Worm (Caenorhabditis elegans): Measurements from ENCODE around the gene gap-1.

The gap-1 gene

ce11 chrX:2164751-2165150 lies 27.6 kb upstream of the gap-1 start, which contains the start of gene F48B9.3:
Gene F48B9.3, plus strand, starts transcription at chrX:2165051.
- no peak for TF ChIP-seq elt-2 (tag; optimal IDR thresholded peaks at IDR 0.05)
- TF ChIP-seq nhr-90 (tag; optimal IDR thresholded peaks at IDR 0.05; ENCODE audit: poor library complexity), result no peak
- TF ChIP-seq ztf-4 (tag; optimal IDR thresholded peaks at IDR 0.05), result no peak
- no peak for TF ChIP-seq isw-1 (GFP tag; IDR thresholded peaks at IDR 0.05)
- no peak for TF ChIP-seq dsc-1 (tag; optimal IDR thresholded peaks at IDR 0.05)
- TF ChIP-seq pax-3 (tag; optimal IDR thresholded peaks at IDR 0.05), result no peak
- no peak for TF ChIP-seq lin-14 (GFP tag; optimal IDR thresholded peaks at IDR 0.05)
- TF ChIP-seq zip-4 (GFP tag; optimal IDR thresholded peaks at IDR 0.05), result no peak
- no peak for TF ChIP-seq aha-1 (tag; optimal IDR thresholded peaks at IDR 0.05)
- TF ChIP-seq lir-3 (tag; optimal IDR thresholded peaks at IDR 0.05; ENCODE audit: poor library complexity), result no peak
- TF ChIP-seq xbp-1 (tag; optimal IDR thresholded peaks at IDR 0.05), result no peak
- TF ChIP-seq lin-13 (GFP tag; optimal IDR thresholded peaks at IDR 0.05), result no peak
- no peak for TF ChIP-seq nhr-84 (tag; optimal IDR thresholded peaks at IDR 0.05)
- no peak for TF ChIP-seq ces-1 (GFP tag; optimal IDR thresholded peaks at IDR 0.05)
- no peak for TF ChIP-seq ets-5 (GFP tag; IDR thresholded peaks at IDR 0.05)

DNA sequence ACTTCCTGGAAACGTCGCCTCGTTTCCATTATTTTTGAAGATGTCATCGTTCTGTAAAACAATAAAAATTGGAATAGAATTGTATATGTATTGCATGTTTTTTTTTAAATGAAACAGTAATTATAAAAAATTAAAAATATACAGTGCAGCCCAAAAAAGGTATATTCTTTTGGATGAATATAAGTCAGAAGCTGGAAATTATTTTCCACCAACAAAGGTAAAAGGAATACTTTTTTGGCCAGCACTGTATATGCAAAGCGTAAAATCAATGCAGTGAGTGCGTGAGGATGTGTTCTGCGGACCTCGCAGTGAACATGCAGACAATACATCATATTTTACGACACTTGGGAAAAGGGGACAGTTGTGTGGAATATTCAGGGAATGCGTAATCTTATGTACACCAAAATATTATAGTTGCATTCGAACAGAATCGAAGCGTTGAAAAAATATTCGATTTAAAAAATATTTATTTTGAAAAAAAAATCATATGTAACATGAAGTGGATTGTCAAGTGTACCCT lies 15.9 kb upstream of the gap-1 start, which contains the start of gene F48B9.8:
Gene F48B9.8 (minus strand): TSS at position 51 of the 520 bp plus-strand sequence.
- TF ChIP-seq lin-35 (GFP tag; optimal IDR thresholded peaks at IDR 0.05), result peak in 1 of 2 experiments; percentile 48
- peak; percentile 36 for TF ChIP-seq nhr-71 (tag; optimal IDR thresholded peaks at IDR 0.05)
- no peak for TF ChIP-seq nhr-237 (tag; optimal IDR thresholded peaks at IDR 0.05)
- TF ChIP-seq ceh-8 (GFP tag; optimal IDR thresholded peaks at IDR 0.05), result no peak
- TF ChIP-seq C16A3.4 (tag; optimal IDR thresholded peaks at IDR 0.05), result peak; percentile 10
- no peak for TF ChIP-seq hlh-4 (tag; optimal IDR thresholded peaks at IDR 0.05)
- no peak for TF ChIP-seq sptf-1 (tag; optimal IDR thresholded peaks at IDR 0.05)
- peak; percentile 86 for TF ChIP-seq F16B12.6 (tag; optimal IDR thresholded peaks at IDR 0.05)
- peak; percentile 37 for TF ChIP-seq ceh-90 (tag; optimal IDR thresholded peaks at IDR 0.05)
- TF ChIP-seq swsn-7 (tag; optimal IDR thresholded peaks at IDR 0.05), result peak; percentile 43
- TF ChIP-seq tbx-2 (tag; optimal IDR thresholded peaks at IDR 0.05), result peak; percentile 34
- TF ChIP-seq ceh-82 (tag; optimal IDR thresholded peaks at IDR 0.05), result peak in 1 of 3 experiments; percentile 17
- TF ChIP-seq snu-23 (GFP tag; optimal IDR thresholded peaks at IDR 0.05), result peak; percentile 46
- TF ChIP-seq xbp-1 (tag; optimal IDR thresholded peaks at IDR 0.05), result peak; percentile 22
- peak in 2 of 3 experiments; percentile 4 to 28 for TF ChIP-seq dpl-1 (GFP tag; optimal IDR thresholded peaks at IDR 0.05)
- TF ChIP-seq blmp-1 (tag; optimal IDR thresholded peaks at IDR 0.05), result peak; percentile 40
- TF ChIP-seq lsy-2 (tag; optimal IDR thresholded peaks at IDR 0.05), result peak in 1 of 2 experiments; percentile 54
- TF ChIP-seq nhr-47 (tag; optimal IDR thresholded peaks at IDR 0.05), result peak; percentile 43
- no peak for TF ChIP-seq nhr-28 (tag; optimal IDR thresholded peaks at IDR 0.05)
- TF ChIP-seq nhr-19 (GFP tag; conservative IDR thresholded peaks at IDR 0.05), result peak; percentile 27; the same call in 1 of the 2 replicates
- TF ChIP-seq rnt-1 (tag; optimal IDR thresholded peaks at IDR 0.05), result peak; percentile 31
- peak; percentile 7 to 20 for TF ChIP-seq efl-1 (optimal IDR thresholded peaks at IDR 0.05)
- TF ChIP-seq efl-1 (GFP tag; optimal IDR thresholded peaks at IDR 0.05 in 1 of 2), result no peak

DNA sequence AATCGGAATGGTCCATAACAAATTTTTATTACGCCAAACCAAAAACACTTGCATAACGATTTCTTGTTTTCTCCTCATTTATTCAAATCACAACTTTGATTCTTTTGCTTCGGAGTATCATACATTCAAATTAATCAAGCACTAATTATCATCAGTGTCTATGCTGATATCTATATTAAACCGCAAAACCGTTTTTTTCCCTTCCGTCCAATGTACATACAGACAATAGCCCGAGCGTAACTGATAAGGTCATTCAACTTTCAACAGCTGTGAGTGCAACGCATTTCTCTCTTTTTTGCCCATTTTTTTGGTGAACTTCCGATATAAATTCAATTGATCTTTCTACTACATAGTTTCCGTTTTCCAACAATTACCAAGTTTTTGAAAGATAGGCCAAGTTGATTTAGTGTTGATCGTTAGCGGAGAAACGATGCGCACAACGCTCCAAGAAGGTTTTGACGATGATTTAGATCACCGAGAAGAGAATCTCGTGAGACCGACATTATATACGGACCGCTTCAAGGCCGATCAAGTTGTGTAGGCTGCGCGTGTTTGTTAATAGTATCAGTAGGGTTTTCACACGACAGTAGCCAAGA lies 14.5 kb upstream of the gap-1 start:
- TF ChIP-seq zag-1 (tag; optimal IDR thresholded peaks at IDR 0.05) (no peak), lsy-2 (tag; optimal IDR thresholded peaks at IDR 0.05) (no peak), pax-3 (tag; optimal IDR thresholded peaks at IDR 0.05) (no peak), C16A3.4 (tag; optimal IDR thresholded peaks at IDR 0.05) (no peak), lin-39 (tag; optimal IDR thresholded peaks at IDR 0.05) (no peak), Y116A8C.19 (tag; optimal IDR thresholded peaks at IDR 0.05; ENCODE audit: borderline replicate concordance) (no peak), ceh-63 (GFP tag; optimal IDR thresholded peaks at IDR 0.05) (no peak), hlh-4 (tag; optimal IDR thresholded peaks at IDR 0.05) (no peak), efl-3 (GFP tag; optimal IDR thresholded peaks at IDR 0.05) (no peak), unc-98 (GFP tag; IDR thresholded peaks at IDR 0.05) (no peak), snu-23 (GFP tag; optimal IDR thresholded peaks at IDR 0.05) (peak; percentile 33), tlp-1 (tag; optimal IDR thresholded peaks at IDR 0.05) (no peak), fos-1 (tag; optimal IDR thresholded peaks at IDR 0.05) (no peak), lin-15B (tag; optimal IDR thresholded peaks at IDR 0.05) (no peak), C04F5.9 (tag; optimal IDR thresholded peaks at IDR 0.05) (no peak), nhr-12 (tag; optimal IDR thresholded peaks at IDR 0.05) (no peak), lin-14 (GFP tag; optimal IDR thresholded peaks at IDR 0.05) (peak; percentile 60), unc-30 (tag; optimal IDR thresholded peaks at IDR 0.05) (no peak), hpl-2 (GFP tag; optimal IDR thresholded peaks at IDR 0.05) (no peak)
